Fruit fly (Drosophila melanogaster): ENCODE results near the gene CG32069.

Gene CG32069

DNA sequence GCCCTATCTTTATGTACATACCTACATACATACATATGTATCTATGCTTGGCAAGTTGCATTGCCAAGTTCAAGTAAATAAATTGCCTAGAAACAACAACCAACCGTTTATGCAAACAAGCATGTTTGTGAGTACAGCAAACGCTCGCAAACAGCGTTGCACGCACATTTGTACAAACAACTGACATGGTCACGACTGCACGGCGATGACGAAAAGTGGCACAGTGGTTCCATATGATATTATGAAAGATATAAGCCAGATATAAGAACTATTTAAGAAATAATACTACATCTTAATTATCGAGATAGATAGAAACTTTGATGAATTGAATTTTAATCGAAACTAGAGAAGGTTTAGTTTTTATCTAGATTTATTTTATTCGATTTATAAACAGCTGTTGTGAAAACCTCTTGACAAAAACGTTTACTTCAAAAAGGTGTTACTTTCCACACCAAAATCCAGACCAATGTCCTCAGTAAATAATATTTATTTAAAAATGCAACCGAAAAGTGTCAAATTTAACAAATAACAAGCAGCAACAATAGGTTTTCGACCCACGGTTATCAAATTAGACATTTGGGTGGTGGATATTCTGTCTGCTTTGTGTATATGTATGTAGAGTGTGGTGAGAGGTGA lies 27.5 kb upstream of the CG32069 start (continued):
- TF ChIP-seq tio (GFP tag; optimal IDR thresholded peaks at IDR 0.05) (peak; percentile 95), salm (tag; optimal IDR thresholded peaks at IDR 0.05) (peak; percentile 78), D19A (tag; optimal IDR thresholded peaks at IDR 0.05) (peak; percentile 93), Abd-B (GFP tag; optimal IDR thresholded peaks at IDR 0.05) (peak; percentile 79), knrl (GFP tag; IDR thresholded peaks at IDR 0.05; ENCODE audit: partially characterized antibody) (peak; percentile 44; the same call in 1 of the 3 replicates), sqz (GFP tag; optimal IDR thresholded peaks at IDR 0.05) (peak; percentile 86), CG18619 (GFP tag; optimal IDR thresholded peaks at IDR 0.05) (peak; percentile 93), lab (GFP tag; optimal IDR thresholded peaks at IDR 0.05) (peak; percentile 89), CG10543 (GFP tag; optimal IDR thresholded peaks at IDR 0.05) (peak; percentile 65), aop (GFP tag; IDR thresholded peaks at IDR 0.05) (peak; percentile 22; the same call in 1 of the 2 replicates), NK7.1 (GFP tag; optimal IDR thresholded peaks at IDR 0.05) (peak; percentile 79), CG15479 (GFP tag; optimal IDR thresholded peaks at IDR 0.05) (peak; percentile 82), NfI (GFP tag; optimal IDR thresholded peaks at IDR 0.05) (peak; percentile 89), ara (GFP tag; IDR thresholded peaks at IDR 0.05) (peak; percentile 87), scrt (GFP tag; optimal IDR thresholded peaks at IDR 0.05) (peak; percentile 31), Max (GFP tag; optimal IDR thresholded peaks at IDR 0.05) (peak; percentile 93), Nf-YB (GFP tag; optimal IDR thresholded peaks at IDR 0.05) (peak; percentile 83), peb (GFP tag; IDR thresholded peaks at IDR 0.05) (peak; percentile 39; the same call in 1 of the 2 replicates), CG8290 (GFP tag; optimal IDR thresholded peaks at IDR 0.05) (peak; percentile 45), CG8290 (tag; optimal IDR thresholded peaks at IDR 0.05) (peak; percentile 52 to 73), Med (GFP tag) (peak; percentile 86), ken (GFP tag; IDR thresholded peaks at IDR 0.05) (no peak), Meics (GFP tag; optimal IDR thresholded peaks at IDR 0.05) (peak; percentile 81), ase (GFP tag; IDR thresholded peaks at IDR 0.05) (peak; percentile 43), Hmx (GFP tag; optimal IDR thresholded peaks at IDR 0.05) (peak; percentile 68), Hsf (GFP tag; optimal IDR thresholded peaks at IDR 0.05) (peak; percentile 93), Spps (tag; optimal IDR thresholded peaks at IDR 0.05) (peak; percentile 53), Lim3 (GFP tag; IDR thresholded peaks at IDR 0.05) (peak; percentile 33; the same call in 1 of the 2 replicates), CG3847 (GFP tag; IDR thresholded peaks at IDR 0.05) (peak; percentile 65), Scr (GFP tag; IDR thresholded peaks at IDR 0.05; ENCODE audit: partially characterized antibody) (no peak), CG17829 (tag; optimal IDR thresholded peaks at IDR 0.05) (peak; percentile 95), CG43689 (GFP tag; IDR thresholded peaks at IDR 0.05) (peak; percentile 25; the same call in 1 of the 2 replicates), CG30020 (tag; optimal IDR thresholded peaks at IDR 0.05) (peak; percentile 72), wek (GFP tag; optimal IDR thresholded peaks at IDR 0.05) (peak; percentile 78), CG18764 (GFP tag; optimal IDR thresholded peaks at IDR 0.05) (peak; percentile 81), Dip2 (GFP tag; IDR thresholded peaks at IDR 0.05) (no peak; the same call in 1 of the 2 replicates), CG33213 (GFP tag; optimal IDR thresholded peaks at IDR 0.05) (peak; percentile 79), dmrt11E (tag; optimal IDR thresholded peaks at IDR 0.05) (peak; percentile 89), CG12769 (tag; optimal IDR thresholded peaks at IDR 0.05) (peak; percentile 3), ttk (GFP tag; IDR thresholded peaks at IDR 0.05) (peak; percentile 57), wdn (GFP tag; IDR thresholded peaks at IDR 0.05) (no peak), bsh (GFP tag; optimal IDR thresholded peaks at IDR 0.05) (peak; percentile 58 to 89), chinmo (GFP tag; IDR thresholded peaks at IDR 0.05; ENCODE audit: partially characterized antibody) (peak; percentile 65; the same call in 1 of the 4 replicates), gro (GFP tag; optimal IDR thresholded peaks at IDR 0.05) (peak; percentile 22), sob (GFP tag; IDR thresholded peaks at IDR 0.05) (peak; percentile 69; the same call in 1 of the 2 replicates), NC2β (GFP tag; optimal IDR thresholded peaks at IDR 0.05) (peak; percentile 79), lola (GFP tag; optimal IDR thresholded peaks at IDR 0.05) (peak in 1 of 3 experiments; percentile 96), odd (GFP tag; optimal IDR thresholded peaks at IDR 0.05) (peak; percentile 96), pho (GFP tag; optimal IDR thresholded peaks at IDR 0.05) (peak; percentile 69)
